Fruit fly (Drosophila melanogaster) whole organism, embryonic: Measurements from ENCODE around the gene CtBP.
A peak's percentile ranks its signal among the peaks of the same experiment; 100 is the strongest.

Experiments
- Asciz ChIP-seq: fragments of 200-800 bp; sonication (Bioruptor generic); optimal IDR thresholded peaks from 2 replicates; lab custom pipeline; 2017; ENCODE audit warnings: missing biosample characterization, mild to moderate bottlenecking, missing genetic modification characterization, missing genetic modification reagents
- CG10267 ChIP-seq: fragments of 200-800 bp; sonication (Bioruptor generic); optimal IDR thresholded peaks from 2 replicates; lab custom pipeline; 2018; ENCODE audit warnings: missing biosample characterization, mild to moderate bottlenecking, missing genetic modification characterization, moderate library complexity
- CG11456 ChIP-seq: fragments of 200-800 bp; sonication (Bioruptor generic); IDR thresholded peaks from 3 replicates; pipeline ENCODE4 v1.3.6; 2022; ENCODE audit warnings: missing biosample characterization, missing genetic modification characterization
- CG14050 ChIP-seq: fragments of 200-800 bp; sonication (Bioruptor generic); IDR thresholded peaks from 3 replicates; pipeline ENCODE4 v1.3.6; 2022; ENCODE audit warnings: missing biosample characterization, missing genetic modification characterization
- CG1529 ChIP-seq: fragments of 200-800 bp; sonication (Bioruptor generic); optimal IDR thresholded peaks from 3 replicates; lab custom pipeline; 2018; ENCODE audit warnings: missing biosample characterization, missing genetic modification characterization
- CG1602 ChIP-seq: fragments of 200-800 bp; sonication (Bioruptor generic); optimal IDR thresholded peaks from 3 replicates; lab custom pipeline; 2016; ENCODE audit warnings: missing biosample characterization, missing genetic modification characterization
- CG1647 ChIP-seq: fragments of 200-800 bp; sonication (Bioruptor generic); optimal IDR thresholded peaks from 3 replicates; lab custom pipeline; 2016; ENCODE audit warnings: missing biosample characterization, missing genetic modification characterization
- CG16815 ChIP-seq: fragments of 200-800 bp; sonication (Bioruptor generic); optimal IDR thresholded peaks from 3 replicates; lab custom pipeline; 2017; ENCODE audit warnings: missing biosample characterization, mild to moderate bottlenecking, missing genetic modification characterization
- CG17829 ChIP-seq: fragments of 200-800 bp; optimal IDR thresholded peaks from 2 replicates; lab custom pipeline; 2019; ENCODE audit warnings: missing biosample characterization, mild to moderate bottlenecking, missing genetic modification characterization, moderate library complexity
- CG18011 ChIP-seq: fragments of 200-800 bp; sonication (Bioruptor generic); optimal IDR thresholded peaks from 2 replicates; lab custom pipeline; 2017; ENCODE audit warnings: missing biosample characterization, missing genetic modification characterization, mild to moderate bottlenecking, moderate library complexity, missing genotype
- CG2199 ChIP-seq: fragments of 200-800 bp; sonication (Bioruptor generic); IDR thresholded peaks from 3 replicates; pipeline ENCODE4 v1.3.6; 2022; ENCODE audit warnings: missing biosample characterization, missing genetic modification characterization
- CG2712 ChIP-seq: fragments of 200-800 bp; optimal IDR thresholded peaks from 3 replicates; lab custom pipeline; 2019; ENCODE audit warnings: missing biosample characterization, mild to moderate bottlenecking, missing genetic modification characterization, moderate library complexity
- CG7928 ChIP-seq: fragments of 200-800 bp; sonication (Bioruptor generic); optimal IDR thresholded peaks from 2 replicates; lab custom pipeline; 2017; ENCODE audit warnings: missing biosample characterization, mild to moderate bottlenecking, missing genetic modification characterization
- CG8290 ChIP-seq, 3 experiments: fragments of 200-800 bp; sonication (Bioruptor generic); optimal IDR thresholded peaks; 2 replicates each; lab custom pipeline; 2016 to 2019; ENCODE audit warnings: missing biosample characterization in 3 of 3, missing genetic modification characterization in 3 of 3, mild to moderate bottlenecking in 2 of 3, moderate library complexity in 1 of 3
- CG8388 ChIP-seq: fragments of 200-800 bp; sonication (Bioruptor generic); optimal IDR thresholded peaks from 2 replicates; lab custom pipeline; 2019; ENCODE audit warnings: missing biosample characterization, mild to moderate bottlenecking, missing genetic modification characterization, moderate library complexity
- CG8944 ChIP-seq: fragments of 200-800 bp; sonication (Bioruptor generic); optimal IDR thresholded peaks from 3 replicates; lab custom pipeline; 2016; ENCODE audit warnings: missing biosample characterization, missing genetic modification characterization
- CoRest ChIP-seq: fragments of 200-800 bp; sonication (Bioruptor generic); optimal IDR thresholded peaks from 3 replicates; lab custom pipeline; 2018; ENCODE audit warnings: missing biosample characterization, mild to moderate bottlenecking, missing genetic modification characterization, moderate library complexity
- D ChIP-seq, 2 experiments: fragments of 200-800 bp in 1 of 2; fragments of >200 bp in 1 of 2; sonication (Bioruptor generic) in 1 of 2; optimal IDR thresholded peaks; 2 replicates in 1 of 2; 3 replicates in 1 of 2; lab custom pipeline; 2017; ENCODE audit warnings: mild to moderate bottlenecking in 1 of 2, missing biosample characterization in 1 of 2, missing genetic modification characterization in 1 of 2, missing genetic modification reagents in 1 of 2
- HLH4C ChIP-seq: fragments of 200-800 bp; sonication (Bioruptor generic); IDR thresholded peaks from 3 replicates; pipeline ENCODE4 v1.3.6; 2022; ENCODE audit warnings: missing biosample characterization, missing genetic modification characterization; ENCODE audit not compliant: partially characterized antibody
- Hey ChIP-seq: fragments of 200-800 bp; sonication (Bioruptor generic); optimal IDR thresholded peaks from 3 replicates; lab custom pipeline; 2018; ENCODE audit warnings: missing biosample characterization, mild to moderate bottlenecking, missing genetic modification characterization
- Hr3 ChIP-seq: fragments of 200-800 bp; sonication (Bioruptor generic); optimal IDR thresholded peaks from 3 replicates; lab custom pipeline; 2016; ENCODE audit warnings: missing biosample characterization, missing genetic modification characterization
- NFAT ChIP-seq: fragments of 200-800 bp; sonication (Bioruptor generic); IDR thresholded peaks from 2 replicates; pipeline ENCODE4 v1.3.6; 2022; ENCODE audit warnings: missing biosample characterization, missing genetic modification characterization
- Opbp ChIP-seq: fragments of 200-800 bp; sonication (Bioruptor generic); IDR thresholded peaks from 3 replicates; pipeline ENCODE4 v1.3.6; 2022; ENCODE audit warnings: missing biosample characterization, missing genetic modification characterization; ENCODE audit not compliant: partially characterized antibody
- Side ChIP-seq: fragments of 200-800 bp; sonication (Bioruptor generic); optimal IDR thresholded peaks from 2 replicates; lab custom pipeline; 2016; ENCODE audit warnings: missing biosample characterization, missing genetic modification characterization
- Spps ChIP-seq: fragments of 200-800 bp; sonication (Bioruptor generic); optimal IDR thresholded peaks from 2 replicates; lab custom pipeline; 2018; ENCODE audit warnings: missing biosample characterization, mild to moderate bottlenecking, missing genetic modification characterization
- Sry-δ ChIP-seq: fragments of 200-800 bp; sonication (Bioruptor generic); optimal IDR thresholded peaks from 2 replicates; lab custom pipeline; 2016; ENCODE audit warnings: missing biosample characterization, missing genetic modification characterization
- al ChIP-seq: fragments of 200-800 bp; sonication (Bioruptor generic); IDR thresholded peaks from 2 replicates; pipeline ENCODE4 v1.3.6; 2022; ENCODE audit warnings: missing biosample characterization, missing genetic modification characterization
- aop ChIP-seq: fragments of 200-800 bp; sonication (Bioruptor generic); IDR thresholded peaks from 2 replicates; pipeline ENCODE4 v1.3.6; 2022; ENCODE audit warnings: missing biosample characterization, missing genetic modification characterization
- ara ChIP-seq: fragments of 200-800 bp; sonication (Bioruptor generic); IDR thresholded peaks from 2 replicates; pipeline ENCODE4 v1.3.6; 2022; ENCODE audit warnings: missing biosample characterization, missing genetic modification characterization
- ase ChIP-seq: fragments of 200-800 bp; sonication (Bioruptor generic); IDR thresholded peaks from 3 replicates; pipeline ENCODE4 v1.3.6; 2022; ENCODE audit warnings: missing biosample characterization, missing genetic modification characterization
- ash1 ChIP-seq: fragments of 200-800 bp; sonication (Bioruptor generic); optimal IDR thresholded peaks from 2 replicates; lab custom pipeline; 2018; ENCODE audit warnings: missing biosample characterization, mild to moderate bottlenecking, missing genetic modification characterization
- cato ChIP-seq: fragments of 200-800 bp; sonication (Bioruptor generic); optimal IDR thresholded peaks from 2 replicates; lab custom pipeline; 2016; ENCODE audit warnings: missing biosample characterization, missing genetic modification characterization, borderline replicate concordance
- chm ChIP-seq: fragments of 200-800 bp; sonication (Bioruptor generic); IDR thresholded peaks from 2 replicates; pipeline ENCODE4 v1.3.6; 2022; ENCODE audit warnings: missing biosample characterization, missing genetic modification characterization
- chn ChIP-seq: fragments of 200-800 bp; sonication (Bioruptor generic); optimal IDR thresholded peaks from 2 replicates; lab custom pipeline; 2016; ENCODE audit warnings: missing biosample characterization, missing genetic modification characterization
- dan ChIP-seq: fragments of 200-800 bp; sonication (Bioruptor generic); IDR thresholded peaks from 2 replicates; pipeline ENCODE4 v1.3.6; 2022; ENCODE audit warnings: missing biosample characterization, missing genetic modification characterization
- danr ChIP-seq: fragments of 200-800 bp; sonication (Bioruptor generic); IDR thresholded peaks from 2 replicates; pipeline ENCODE4 v1.3.6; 2022; ENCODE audit warnings: missing biosample characterization, missing genetic modification characterization
- dmrt11E ChIP-seq: fragments of 200-800 bp; sonication (Bioruptor generic); optimal IDR thresholded peaks from 3 replicates; lab custom pipeline; 2018; ENCODE audit warnings: missing biosample characterization, mild to moderate bottlenecking, missing genetic modification characterization, moderate library complexity
- fru ChIP-seq: fragments of >200 bp; optimal IDR thresholded peaks from 2 replicates; lab custom pipeline; 2017
- fu2 ChIP-seq: fragments of 200-800 bp; sonication (Bioruptor generic); optimal IDR thresholded peaks from 2 replicates; lab custom pipeline; 2016; ENCODE audit warnings: missing biosample characterization, missing genetic modification characterization
- otp ChIP-seq: fragments of 200-800 bp; sonication (Bioruptor generic); IDR thresholded peaks from 3 replicates; pipeline ENCODE4, ENCODE4 v1.3.6; 2022; ENCODE audit warnings: missing biosample characterization, missing genetic modification characterization
- pho ChIP-seq: fragments of 200-800 bp; sonication (Bioruptor generic); optimal IDR thresholded peaks from 2 replicates; lab custom pipeline; 2016; ENCODE audit warnings: missing biosample characterization, missing genetic modification characterization
- psq ChIP-seq: fragments of 200-800 bp; sonication (Bioruptor generic); optimal IDR thresholded peaks from 2 replicates; lab custom pipeline; 2017; ENCODE audit warnings: missing biosample characterization, missing genetic modification characterization
- rib ChIP-seq: fragments of 200-800 bp; sonication (Bioruptor generic); IDR thresholded peaks from 2 replicates; pipeline ENCODE4 v1.3.6; 2022; ENCODE audit warnings: missing biosample characterization, missing genetic modification characterization
- seq ChIP-seq: fragments of 200-800 bp; sonication (Bioruptor generic); IDR thresholded peaks from 2 replicates; pipeline ENCODE4 v1.3.6; 2022; ENCODE audit warnings: missing biosample characterization, missing genetic modification characterization
- stc ChIP-seq: fragments of 200-800 bp; sonication (Bioruptor generic); IDR thresholded peaks from 2 replicates; pipeline ENCODE4 v1.3.6; 2022; ENCODE audit warnings: missing biosample characterization, missing genetic modification characterization
- tll ChIP-seq, 2 experiments: fragments of 200-800 bp in 1 of 2; fragments of >200 bp in 1 of 2; sonication (Bioruptor generic) in 1 of 2; optimal IDR thresholded peaks; 2 replicates each; lab custom pipeline; 2017 to 2019; ENCODE audit warnings: missing biosample characterization in 2 of 2, missing genetic modification characterization in 2 of 2, mild to moderate bottlenecking in 1 of 2, moderate library complexity in 1 of 2
- twi ChIP-seq: fragments of 200-800 bp; optimal IDR thresholded peaks from 2 replicates; lab custom pipeline; 2019; ENCODE audit warnings: missing biosample characterization, mild to moderate bottlenecking, missing genetic modification characterization, moderate library complexity
- z ChIP-seq: fragments of 200-800 bp; sonication (Bioruptor generic); IDR thresholded peaks from 3 replicates; pipeline ENCODE4 v1.3.6; 2022; ENCODE audit warnings: missing biosample characterization, missing genetic modification characterization

The CtBP gene

dm6 chr3R:12981334-12982166 lies 29.9 kb upstream of the CtBP start (continued):
- TF ChIP-seq CG18011 (GFP tag; lab: Kevin White, UChicago) (peak; percentile 9), otp (GFP tag; lab: Robert Waterston, UW) (no peak), z (GFP tag; lab: Robert Waterston, UW) (no peak), CG17829 (tag; lab: Kevin White, UChicago) (peak; percentile 70), Sry-δ (GFP tag; lab: Kevin White, UChicago) (no peak), NFAT (GFP tag; lab: Robert Waterston, UW) (0 out of 2 replicates have a peak, but pooled peaks have one; percentile 13), HLH4C (GFP tag; lab: Robert Waterston, UW) (no peak), cato (peak; percentile 25), chn (GFP tag; lab: Kevin White, UChicago) (peak; percentile 31), stc (GFP tag; lab: Robert Waterston, UW) (peak; percentile 40; the same call in 1 of the 2 replicates), Spps (tag; lab: Kevin White, UChicago) (no peak), seq (no peak), fru (lab: Kevin White, UChicago) (no peak), tll (GFP tag; optimal IDR thresholded peaks at IDR 0.05; lab: Kevin White, UChicago) (no peak), Side (GFP tag; lab: Kevin White, UChicago) (no peak), Hr3 (GFP tag; lab: Kevin White, UChicago) (peak; percentile 46), ase (no peak; the same call in 2 of the 3 replicates), CG7928 (no peak), rib (GFP tag; lab: Robert Waterston, UW) (no peak), CG1602 (GFP tag; lab: Kevin White, UChicago) (peak; percentile 46), twi (tag; lab: Kevin White, UChicago) (no peak), CG11456 (no peak), pho (no peak), ash1 (GFP tag; lab: Kevin White, UChicago) (no peak), Hey (tag; lab: Kevin White, UChicago) (no peak), chm (GFP tag; lab: Robert Waterston, UW) (no peak; the same call in 1 of the 2 replicates), ara (GFP tag; lab: Robert Waterston, UW) (peak; percentile 60), CG14050 (no peak; the same call in 2 of the 3 replicates), D (optimal IDR thresholded peaks at IDR 0.05; lab: Kevin White, UChicago) (no peak), D (GFP tag; optimal IDR thresholded peaks at IDR 0.05; lab: Kevin White, UChicago) (peak; percentile 54), dmrt11E (tag; lab: Kevin White, UChicago) (peak; percentile 62), CG8290 (GFP tag; optimal IDR thresholded peaks at IDR 0.05; lab: Kevin White, UChicago) (no peak), CG8290 (tag; optimal IDR thresholded peaks at IDR 0.05; lab: Kevin White, UChicago) (peak in 1 of 2 experiments; percentile 48), Asciz (GFP tag; lab: Kevin White, UChicago) (peak; percentile 17), CG8944 (GFP tag; lab: Kevin White, UChicago) (peak; percentile 16), aop (GFP tag; lab: Robert Waterston, UW) (no peak), Opbp (GFP tag; lab: Robert Waterston, UW) (no peak), al (GFP tag; lab: Robert Waterston, UW) (0 out of 2 replicates have a peak, but pooled peaks have one; percentile 27), CG1529 (peak; percentile 23), CG2199 (GFP tag; lab: Robert Waterston, UW) (peak; percentile 25; the same call in 1 of the 3 replicates), CG8388 (GFP tag; lab: Kevin White, UChicago) (peak; percentile 61), fu2 (GFP tag; lab: Kevin White, UChicago) (no peak), psq (GFP tag; lab: Kevin White, UChicago) (no peak), CG2712 (tag; lab: Kevin White, UChicago) (peak; percentile 73), CoRest (tag; lab: Kevin White, UChicago) (peak; percentile 83), CG1647 (GFP tag; lab: Kevin White, UChicago) (peak; percentile 11), CG16815 (GFP tag; lab: Kevin White, UChicago) (peak; percentile 34), danr (GFP tag; lab: Robert Waterston, UW) (peak; percentile 54), dan (GFP tag; lab: Robert Waterston, UW) (no peak), CG10267 (tag; lab: Kevin White, UChicago) (peak; percentile 67)
